Fruit fly (Drosophila melanogaster): Measurements from ENCODE around the gene Galk.

Galk gene

dm6 chr3L:9023627-9024026 is 37.7 kb upstream of the Galk start (continued):
- peak; percentile 5 for TF ChIP-seq Ets97D (GFP tag; optimal IDR thresholded peaks at IDR 0.05)
- TF ChIP-seq NFAT (GFP tag; IDR thresholded peaks at IDR 0.05) = no peak
- TF ChIP-seq CG12391 (tag; optimal IDR thresholded peaks at IDR 0.05) = peak; percentile 78
- TF ChIP-seq ac (GFP tag; optimal IDR thresholded peaks at IDR 0.05) = peak; percentile 87
- TF ChIP-seq amos (GFP tag; IDR thresholded peaks at IDR 0.05; ENCODE audit: partially characterized antibody) = no peak
- TF ChIP-seq CG13123 (GFP tag; optimal IDR thresholded peaks at IDR 0.05) = no peak
- no peak for TF ChIP-seq schlank (tag; optimal IDR thresholded peaks at IDR 0.05)
- peak; percentile 63 for TF ChIP-seq pum (GFP tag; optimal IDR thresholded peaks at IDR 0.05)
- no peak for TF ChIP-seq kah (GFP tag; optimal IDR thresholded peaks at IDR 0.05)
- no peak for TF ChIP-seq Bgb (GFP tag; IDR thresholded peaks at IDR 0.05; ENCODE audit: partially characterized antibody)
- no peak for TF ChIP-seq Dek (tag; optimal IDR thresholded peaks at IDR 0.05)
- peak; percentile 38 for TF ChIP-seq mam (GFP tag; optimal IDR thresholded peaks at IDR 0.05)
- peak; percentile 85 for TF ChIP-seq CG31441 (GFP tag; IDR thresholded peaks at IDR 0.05)
- no peak for TF ChIP-seq yki (optimal IDR thresholded peaks at IDR 0.05)
- TF ChIP-seq chif (GFP tag; optimal IDR thresholded peaks at IDR 0.05) = peak; percentile 54 to 85
- no peak for TF ChIP-seq CG16813 (GFP tag; IDR thresholded peaks at IDR 0.05; ENCODE audit: partially characterized antibody)
- TF ChIP-seq esg (GFP tag; conservative IDR thresholded peaks at IDR 0.05) = peak; percentile 24; the same call in 1 of the 2 replicates
- peak; percentile 52 for TF ChIP-seq PHDP (tag; optimal IDR thresholded peaks at IDR 0.05)
- no peak for TF ChIP-seq Nf-YC (tag; optimal IDR thresholded peaks at IDR 0.05)
- TF ChIP-seq hbn (GFP tag; IDR thresholded peaks at IDR 0.05; ENCODE audit: partially characterized antibody) = no peak
- TF ChIP-seq CG1602 (GFP tag; optimal IDR thresholded peaks at IDR 0.05) = peak; percentile 74
- peak; percentile 72 for TF ChIP-seq Hsf (GFP tag; optimal IDR thresholded peaks at IDR 0.05)
- peak; percentile 58 for TF ChIP-seq Mad (GFP tag; optimal IDR thresholded peaks at IDR 0.05)
- TF ChIP-seq gt (GFP tag; IDR thresholded peaks at IDR 0.05) = no peak
- TF ChIP-seq CG2202 (tag; optimal IDR thresholded peaks at IDR 0.05) = peak; percentile 77
- no peak for TF ChIP-seq exex (tag; optimal IDR thresholded peaks at IDR 0.05)
- no peak for TF ChIP-seq wek (GFP tag; optimal IDR thresholded peaks at IDR 0.05)
- no peak for TF ChIP-seq Dref (GFP tag; IDR thresholded peaks at IDR 0.05)
- TF ChIP-seq CG17385 (GFP tag; optimal IDR thresholded peaks at IDR 0.05) = peak; percentile 47
- TF ChIP-seq slou (GFP tag; optimal IDR thresholded peaks at IDR 0.05) = no peak
- no peak for TF ChIP-seq Dfd (GFP tag; optimal IDR thresholded peaks at IDR 0.05)
- TF ChIP-seq CG10979 (tag; optimal IDR thresholded peaks at IDR 0.05) = peak; percentile 83
- no peak for TF ChIP-seq h (optimal IDR thresholded peaks at IDR 0.05)
- TF ChIP-seq Dbx (GFP tag; IDR thresholded peaks at IDR 0.05) = no peak
- peak; percentile 35 for TF ChIP-seq CG7786 (GFP tag; optimal IDR thresholded peaks at IDR 0.05)
- no peak; the same call in 2 of the 3 replicates for TF ChIP-seq H15 (GFP tag; IDR thresholded peaks at IDR 0.05)
- TF ChIP-seq CG4820 (GFP tag; optimal IDR thresholded peaks at IDR 0.05) = peak; percentile 64
- peak; percentile 10 for TF ChIP-seq pho (GFP tag; optimal IDR thresholded peaks at IDR 0.05)
- peak; percentile 90 for TF ChIP-seq zen (tag; optimal IDR thresholded peaks at IDR 0.05)
- TF ChIP-seq ap (GFP tag; IDR thresholded peaks at IDR 0.05) = 0 out of 2 replicates have a peak, but pooled peaks have one; percentile 12
- peak; percentile 51 for TF ChIP-seq CG30403 (GFP tag; optimal IDR thresholded peaks at IDR 0.05)
- TF ChIP-seq tll (GFP tag; optimal IDR thresholded peaks at IDR 0.05) = peak in 1 of 2 experiments; percentile 77
- no peak for TF ChIP-seq CG15073 (GFP tag; optimal IDR thresholded peaks at IDR 0.05)
- TF ChIP-seq CG15601 (tag; optimal IDR thresholded peaks at IDR 0.05) = peak; percentile 49
- TF ChIP-seq CG8359 (GFP tag; optimal IDR thresholded peaks at IDR 0.05; ENCODE audit: borderline replicate concordance) = no peak
- TF ChIP-seq slbo (GFP tag; IDR thresholded peaks at IDR 0.05) = peak; percentile 56
- TF ChIP-seq CkIIα-i1 (GFP tag; IDR thresholded peaks at IDR 0.05) = no peak
- TF ChIP-seq dimm (GFP tag; IDR thresholded peaks at IDR 0.05) = no peak
- no peak for TF ChIP-seq kni (GFP tag; optimal IDR thresholded peaks at IDR 0.05)
- TF ChIP-seq E2f1 (GFP tag; IDR thresholded peaks at IDR 0.05) = peak; percentile 57
- TF ChIP-seq trh (GFP tag; optimal IDR thresholded peaks at IDR 0.05) = peak; percentile 9
- peak; percentile 72 for TF ChIP-seq Atf3 (GFP tag; optimal IDR thresholded peaks at IDR 0.05)
